Fruit fly (Drosophila melanogaster) whole organism, wandering third instar larva: Measurements from ENCODE around the gene TwdlB.

Source experiments
- Abd-B ChIP-seq: fragments of >200 bp; optimal IDR thresholded peaks from 2 replicates; lab custom pipeline; 2017; ENCODE audit warnings: missing biosample characterization, missing genetic modification characterization
- CG32264 ChIP-seq: fragments of 200-800 bp; sonication (Bioruptor generic); optimal IDR thresholded peaks from 2 replicates; lab custom pipeline; 2016; ENCODE audit warnings: missing biosample characterization, missing genetic modification characterization
- CrebA ChIP-seq: fragments of 200-800 bp; sonication (Bioruptor generic); optimal IDR thresholded peaks from 2 replicates; lab custom pipeline; 2016; ENCODE audit warnings: missing biosample characterization, mild to moderate bottlenecking, missing genetic modification characterization, borderline replicate concordance
- Dfd ChIP-seq: fragments of >200 bp; optimal IDR thresholded peaks from 2 replicates; lab custom pipeline; 2017; ENCODE audit warnings: missing biosample characterization, missing genetic modification characterization
- Dif ChIP-seq: fragments of 200-275, 200-300 bp; sonication (Bioruptor generic); optimal IDR thresholded peaks from 2 replicates; lab custom pipeline; 2018; ENCODE audit warnings: missing biosample characterization, missing genetic modification characterization; ENCODE audit not compliant: partially characterized antibody
- GATAd ChIP-seq: sonication (Bioruptor generic); optimal IDR thresholded peaks from 2 replicates; lab custom pipeline; 2016; ENCODE audit warnings: missing biosample characterization, missing genetic modification characterization
- HLH106 ChIP-seq: fragments of 200-800 bp; optimal IDR thresholded peaks from 3 replicates; lab custom pipeline; 2019; ENCODE audit warnings: missing biosample characterization, mild to moderate bottlenecking, missing genetic modification characterization, moderate library complexity
- Hnf4 ChIP-seq: fragments of 200-800 bp; sonication (Bioruptor generic); optimal IDR thresholded peaks from 2 replicates; lab custom pipeline; 2016; ENCODE audit warnings: missing biosample characterization, mild to moderate bottlenecking, missing genetic modification characterization
- Hr78 ChIP-seq: fragments of >200 bp; optimal IDR thresholded peaks from 2 replicates; lab custom pipeline; 2017; ENCODE audit warnings: missing biosample characterization, missing genetic modification characterization
- Hr83 ChIP-seq: fragments of 200-300 bp; sonication (Bioruptor generic); optimal IDR thresholded peaks from 2 replicates; lab custom pipeline; 2016; ENCODE audit warnings: missing biosample characterization, mild to moderate bottlenecking, missing genetic modification characterization, moderate library complexity; ENCODE audit not compliant: poor library complexity, severe bottlenecking
- Jra ChIP-seq: sonication (Bioruptor generic); optimal IDR thresholded peaks from 2 replicates; lab custom pipeline; 2016; ENCODE audit warnings: missing biosample characterization, missing genetic modification characterization
- Mio ChIP-seq: sonication (Bioruptor generic); optimal IDR thresholded peaks from 2 replicates; lab custom pipeline; 2016; ENCODE audit warnings: missing biosample characterization, missing genetic modification characterization
- N ChIP-seq: fragments of >200 bp; optimal IDR thresholded peaks from 2 replicates; lab custom pipeline; 2018; ENCODE audit warnings: missing biosample characterization, missing external identifiers, missing genetic modification characterization
- OdsH ChIP-seq: fragments of 200-800 bp; sonication (Bioruptor generic); optimal IDR thresholded peaks from 2 replicates; lab custom pipeline; 2016; ENCODE audit warnings: missing biosample characterization, mild to moderate bottlenecking, missing genetic modification characterization
- Rel ChIP-seq, 2 experiments: fragments of 200-800 bp; sonication (Bioruptor generic) in 1 of 2; optimal IDR thresholded peaks; 2 replicates in 1 of 2; 3 replicates in 1 of 2; lab custom pipeline; 2016 to 2019; ENCODE audit warnings: mild to moderate bottlenecking in 2 of 2, missing biosample characterization in 2 of 2, missing genetic modification characterization in 2 of 2, moderate library complexity in 1 of 2
- Sp1 ChIP-seq: fragments of 200-800 bp; sonication (Bioruptor generic); optimal IDR thresholded peaks from 3 replicates; lab custom pipeline; 2019; ENCODE audit warnings: missing biosample characterization, mild to moderate bottlenecking, missing genetic modification characterization, moderate library complexity
- Vsx2 ChIP-seq: fragments of 200-300, 225-300 bp; sonication (Bioruptor generic); optimal IDR thresholded peaks from 2 replicates; lab custom pipeline; 2018; ENCODE audit warnings: missing biosample characterization, missing genetic modification characterization; ENCODE audit not compliant: partially characterized antibody
- brk ChIP-seq: fragments of 200-800 bp; sonication (Bioruptor generic); optimal IDR thresholded peaks from 2 replicates; lab custom pipeline; 2016; ENCODE audit warnings: missing biosample characterization, mild to moderate bottlenecking, missing genetic modification characterization
- dl ChIP-seq, 2 experiments: fragments of 175-275, 200-275 bp in 1 of 2; fragments of 200-275 bp in 1 of 2; sonication (Bioruptor generic); optimal IDR thresholded peaks; lab custom pipeline; 2018; ENCODE audit warnings: mild to moderate bottlenecking in 2 of 2, missing biosample characterization in 2 of 2, missing genetic modification characterization in 2 of 2, moderate library complexity in 2 of 2; ENCODE audit not compliant: partially characterized antibody in 2 of 2, insufficient read depth in 1 of 2
- dmrt93B ChIP-seq: fragments of 200-800 bp; sonication (Bioruptor generic); optimal IDR thresholded peaks from 2 replicates; lab custom pipeline; 2018; ENCODE audit warnings: missing biosample characterization, mild to moderate bottlenecking, missing genetic modification characterization
- dsf ChIP-seq: sonication (Bioruptor generic); optimal IDR thresholded peaks from 2 replicates; lab custom pipeline; 2016; ENCODE audit warnings: missing biosample characterization, missing genetic modification characterization, borderline replicate concordance
- ey ChIP-seq: fragments of 200-800 bp; sonication (Bioruptor generic); optimal IDR thresholded peaks from 2 replicates; lab custom pipeline; 2016; ENCODE audit warnings: missing biosample characterization, missing genetic modification characterization
- foxo ChIP-seq, 2 experiments: fragments of 200-800 bp; sonication (Bioruptor generic); optimal IDR thresholded peaks; 2 replicates in 1 of 2; 3 replicates in 1 of 2; lab custom pipeline; 2016 to 2017; ENCODE audit warnings: missing biosample characterization in 2 of 2, missing genetic modification characterization in 2 of 2
- fru ChIP-seq: fragments of 200-800 bp; sonication (Bioruptor generic); optimal IDR thresholded peaks from 3 replicates; lab custom pipeline; 2016; ENCODE audit warnings: missing biosample characterization, mild to moderate bottlenecking, missing genetic modification characterization
- jim ChIP-seq: fragments of 175-275, 200-325 bp; sonication (Bioruptor generic); optimal IDR thresholded peaks from 2 replicates; lab custom pipeline; 2016; ENCODE audit warnings: missing biosample characterization, mild to moderate bottlenecking, missing genetic modification characterization
- lola ChIP-seq: fragments of >200 bp; optimal IDR thresholded peaks from 2 replicates; lab custom pipeline; 2017; ENCODE audit warnings: missing biosample characterization, missing genetic modification characterization
- pan ChIP-seq: fragments of >200 bp; optimal IDR thresholded peaks from 2 replicates; lab custom pipeline; 2017
- psq ChIP-seq: fragments of 200-800 bp; sonication (Bioruptor generic); optimal IDR thresholded peaks from 3 replicates; lab custom pipeline; 2017; ENCODE audit warnings: missing biosample characterization, mild to moderate bottlenecking, missing genetic modification characterization, moderate library complexity
- rgr ChIP-seq: fragments of 200-800 bp; sonication (Bioruptor generic); optimal IDR thresholded peaks from 3 replicates; lab custom pipeline; 2016; ENCODE audit warnings: missing biosample characterization, mild to moderate bottlenecking, missing genetic modification characterization
- sage ChIP-seq: fragments of 200-800 bp; sonication (Bioruptor generic); optimal IDR thresholded peaks from 2 replicates; lab custom pipeline; 2016; ENCODE audit warnings: missing biosample characterization, mild to moderate bottlenecking, missing genetic modification characterization
- sv ChIP-seq: fragments of 200-800 bp; sonication (Bioruptor generic); optimal IDR thresholded peaks from 3 replicates; lab custom pipeline; 2016; ENCODE audit warnings: missing biosample characterization, missing genetic modification characterization
- tai ChIP-seq: sonication (Bioruptor generic); optimal IDR thresholded peaks from 2 replicates; lab custom pipeline; 2016; ENCODE audit warnings: missing biosample characterization, missing genetic modification characterization
- usp ChIP-seq: fragments of >200 bp; optimal IDR thresholded peaks from 2 replicates; lab custom pipeline; 2017; ENCODE audit warnings: missing biosample characterization, missing genetic modification characterization

Gene TwdlB

dm6 chr3R:26631334-26631919 is 8.1 kb upstream of the TwdlB start, which contains the start of gene TwdlN:
Gene TwdlN, plus strand, starts transcription at chr3R:26631869.
- TF ChIP-seq sage (GFP tag; lab: Kevin White, UChicago) (no peak), psq (GFP tag; lab: Kevin White, UChicago) (no peak), dl (GFP tag; optimal IDR thresholded peaks at IDR 0.05; lab: Kevin White, UChicago; ENCODE audit: insufficient read depth in 1 of 2, partially characterized antibody in 2 of 2) (no peak), lola (GFP tag; lab: Kevin White, UChicago) (no peak), foxo (GFP tag; optimal IDR thresholded peaks at IDR 0.05; lab: Kevin White, UChicago) (no peak), GATAd (no peak), N (GFP tag; lab: Kevin White, UChicago) (no peak), CG32264 (GFP tag; lab: Kevin White, UChicago) (no peak), usp (GFP tag; lab: Kevin White, UChicago) (no peak), pan (lab: Kevin White, UChicago) (no peak), Dfd (GFP tag; lab: Kevin White, UChicago) (no peak), fru (GFP tag; lab: Kevin White, UChicago) (no peak), Hr78 (GFP tag; lab: Kevin White, UChicago) (no peak), ey (GFP tag; lab: Kevin White, UChicago) (no peak), Jra (GFP tag; lab: Kevin White, UChicago) (no peak), brk (no peak), dmrt93B (no peak), OdsH (GFP tag; lab: Kevin White, UChicago) (no peak)

- TF ChIP-seq Hr83 (no peak), pan (lab: Kevin White, UChicago) (no peak), Sp1 (GFP tag; lab: Kevin White, UChicago) (no peak), CrebA (no peak), dsf (GFP tag; lab: Kevin White, UChicago) (no peak), Dif (GFP tag; lab: Kevin White, UChicago) (no peak), tai (no peak), Abd-B (GFP tag; lab: Kevin White, UChicago) (no peak), CG32264 (GFP tag; lab: Kevin White, UChicago) (no peak), Vsx2 (GFP tag; lab: Kevin White, UChicago) (no peak), rgr (no peak), Rel (GFP tag; optimal IDR thresholded peaks at IDR 0.05; lab: Kevin White, UChicago) (no peak), Rel (tag; optimal IDR thresholded peaks at IDR 0.05; lab: Kevin White, UChicago) (no peak), HLH106 (tag; lab: Kevin White, UChicago) (no peak), jim (GFP tag; lab: Kevin White, UChicago) (no peak), lola (GFP tag; lab: Kevin White, UChicago) (no peak), Hnf4 (GFP tag; lab: Kevin White, UChicago) (no peak), OdsH (GFP tag; lab: Kevin White, UChicago) (no peak)
- TF ChIP-seq, all 38 proteins: peak for 0
These were observed 6.3 kb upstream of the TwdlB start, which contains the start of gene TwdlJ for dm6 chr3R:26629618-26630017. Gene TwdlJ, plus strand, starts transcription at chr3R:26629918.

dm6 chr3R:26628624-26629023 is 5.3 kb upstream of the TwdlB start, which contains the start of gene TwdlK:
Gene TwdlK, minus strand, starts transcription at chr3R:26628724.
- TF ChIP-seq ey (GFP tag; lab: Kevin White, UChicago), result no peak
- no peak for TF ChIP-seq sv (GFP tag; lab: Kevin White, UChicago)
- no peak for TF ChIP-seq Dfd (GFP tag; lab: Kevin White, UChicago)
- no peak for TF ChIP-seq dl (GFP tag; optimal IDR thresholded peaks at IDR 0.05; lab: Kevin White, UChicago; ENCODE audit: insufficient read depth in 1 of 2, partially characterized antibody in 2 of 2)
- TF ChIP-seq OdsH (GFP tag; lab: Kevin White, UChicago), result no peak
- TF ChIP-seq fru (GFP tag; lab: Kevin White, UChicago), result no peak
- no peak for TF ChIP-seq Sp1 (GFP tag; lab: Kevin White, UChicago)
- TF ChIP-seq jim (GFP tag; lab: Kevin White, UChicago), result no peak
- no peak for TF ChIP-seq lola (GFP tag; lab: Kevin White, UChicago)
- no peak for TF ChIP-seq psq (GFP tag; lab: Kevin White, UChicago)
- TF ChIP-seq, all 38 proteins: peak for 0

- TF ChIP-seq Hnf4 (GFP tag; lab: Kevin White, UChicago) (no peak), Hr83 (no peak), Mio (GFP tag; lab: Kevin White, UChicago) (no peak), Jra (GFP tag; lab: Kevin White, UChicago) (no peak), sv (GFP tag; lab: Kevin White, UChicago) (no peak), tai (no peak), Vsx2 (GFP tag; lab: Kevin White, UChicago) (no peak), lola (GFP tag; lab: Kevin White, UChicago) (no peak), sage (GFP tag; lab: Kevin White, UChicago) (no peak), Sp1 (GFP tag; lab: Kevin White, UChicago) (no peak), N (GFP tag; lab: Kevin White, UChicago) (no peak), fru (GFP tag; lab: Kevin White, UChicago) (no peak), Rel (GFP tag; optimal IDR thresholded peaks at IDR 0.05; lab: Kevin White, UChicago) (no peak), Rel (tag; optimal IDR thresholded peaks at IDR 0.05; lab: Kevin White, UChicago) (no peak), ey (GFP tag; lab: Kevin White, UChicago) (no peak), foxo (GFP tag; optimal IDR thresholded peaks at IDR 0.05; lab: Kevin White, UChicago) (no peak), dsf (GFP tag; lab: Kevin White, UChicago) (no peak), GATAd (no peak)
These were observed 3.3 kb upstream of the TwdlB start, which contains the start of gene TwdlO for dm6 chr3R:26626638-26627037. Gene TwdlO, minus strand, starts transcription at chr3R:26626738.
